Worm (Caenorhabditis elegans) whole organism, L4 larva: Measurements from ENCODE around the gene F34D10.4.

ENCODE experiments used
- ZK546.5 ChIP-seq, 2 experiments: sonication (generic microtip); optimal IDR thresholded peaks; 2 replicates each; lab custom pipeline; 2017; ENCODE audit warnings: missing biosample characterization in 2 of 2, missing genetic modification characterization in 2 of 2
- ama-1 ChIP-seq: fragments of 150-350 bp; optimal IDR thresholded peaks from 2 replicates; lab custom pipeline; 2014; ENCODE audit warnings: inconsistent platforms, mixed read lengths
- dmd-9 ChIP-seq: fragments of 200-800 bp; sonication (Bioruptor generic); IDR thresholded peaks from 2 replicates; pipeline ENCODE4 v1.3.6; 2022; ENCODE audit warnings: missing genetic modification reagents, missing genetic modification characterization, missing compliant biosample characterization
- nhr-25 ChIP-seq: sonication (generic microtip); optimal IDR thresholded peaks from 2 replicates; lab custom pipeline; 2017; ENCODE audit warnings: missing genetic modification characterization, mild to moderate bottlenecking, missing compliant biosample characterization, antibody characterized with exemption, moderate library complexity, borderline replicate concordance; ENCODE audit not compliant: insufficient read depth
- nhr-77 ChIP-seq: fragments of 150-350 bp; optimal IDR thresholded peaks from 2 replicates; lab custom pipeline; 2014; ENCODE audit warnings: missing biosample characterization, missing genetic modification characterization
- pha-4 ChIP-seq, 2 experiments: fragments of 150-350 bp in 1 of 2; fragments of 200-800 bp in 1 of 2; sonication (Bioruptor generic) in 1 of 2; IDR thresholded peaks in 1 of 2; optimal IDR thresholded peaks in 1 of 2; 2 replicates each; pipeline versions ENCODE4 v1.3.6 to Lab custom; 2014 to 2022; ENCODE audit warnings: missing genetic modification characterization in 2 of 2, missing genetic modification reagents in 2 of 2, missing biosample characterization in 1 of 2, missing compliant biosample characterization in 1 of 2
- sdz-12 ChIP-seq: fragments of 200-800 bp; sonication (Bioruptor generic); optimal IDR thresholded peaks from 2 replicates; lab custom pipeline; 2018; ENCODE audit warnings: mild to moderate bottlenecking, missing genetic modification characterization, missing compliant biosample characterization

ce11 chrIII:3785094-3785493, 48.7 kb downstream of the F34D10.4 start:
- TF ChIP-seq nhr-25, result no peak
- TF ChIP-seq ZK546.5 (tag; optimal IDR thresholded peaks at IDR 0.05; lab: Kevin White, UChicago), result no peak
- TF ChIP-seq ama-1 (lab: Kevin White, UChicago), result no peak
- TF ChIP-seq pha-4 (GFP tag; IDR thresholded peaks at IDR 0.05; lab: Robert Waterston, UW), result no peak
- no peak for TF ChIP-seq pha-4 (tag; optimal IDR thresholded peaks at IDR 0.05; lab: Kevin White, UChicago)
- TF ChIP-seq sdz-12 (GFP tag; lab: Kevin White, UChicago), result no peak
- TF ChIP-seq nhr-77, result no peak
- no peak for TF ChIP-seq dmd-9 (GFP tag; lab: Robert Waterston, UW)
